Worm (Caenorhabditis elegans): Measurements from ENCODE around the gene C16C8.8.

DNA sequence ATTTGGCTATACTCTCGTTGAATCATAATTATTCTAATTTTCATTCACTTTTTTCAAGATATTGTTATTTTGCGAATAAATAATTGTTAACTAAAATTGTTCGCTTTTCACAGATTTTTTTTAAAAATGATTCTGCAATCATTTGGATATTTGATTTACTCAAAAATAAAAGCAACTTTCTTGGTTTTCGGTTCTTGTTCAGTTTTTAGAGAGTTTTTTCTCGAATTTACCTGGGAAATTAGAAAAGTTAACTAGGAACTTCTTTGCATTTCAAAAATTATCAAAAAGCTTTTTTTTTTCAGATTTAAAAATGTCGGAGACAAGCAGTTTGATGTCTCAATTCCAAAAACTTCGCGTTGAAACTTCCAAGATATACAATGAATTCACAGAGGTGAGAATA, 14.8 kb downstream of the C16C8.8 start, which contains the start of the genes C16C8.20 and gldi-6:
- TF ChIP-seq ref-1 (GFP tag; conservative IDR thresholded peaks at IDR 0.05) (no peak), ztf-23 (GFP tag; IDR thresholded peaks at IDR 0.05) (no peak), T22C8.4 (GFP tag; IDR thresholded peaks at IDR 0.05) (no peak), klf-2 (GFP tag; conservative IDR thresholded peaks at IDR 0.05) (no peak)
